Worm (Caenorhabditis elegans) whole organism, L1 larva: ENCODE measurements around the gene F58F6.5.

ENCODE experiments used
- ceh-8 ChIP-seq: fragments of 200-800 bp; sonication (Bioruptor generic); optimal IDR thresholded peaks from 2 replicates; lab custom pipeline; 2018; ENCODE audit warnings: mild to moderate bottlenecking, missing genetic modification characterization, moderate library complexity, missing compliant biosample characterization
- egl-27 ChIP-seq, 2 experiments: fragments of 150-350 bp in 1 of 2; sonication (generic microtip); optimal IDR thresholded peaks; 3 replicates each; lab custom pipeline; 2017 to 2018; ENCODE audit warnings: missing biosample characterization in 2 of 2, missing genetic modification characterization in 2 of 2, missing genetic modification reagents in 2 of 2
- fkh-8 ChIP-seq: sonication (generic microtip); optimal IDR thresholded peaks from 2 replicates; lab custom pipeline; 2016; ENCODE audit warnings: mild to moderate bottlenecking, missing genetic modification characterization, missing compliant biosample characterization
- grh-1 ChIP-seq: fragments of 200-800 bp; sonication (Bioruptor generic); IDR thresholded peaks from 2 replicates; pipeline ENCODE4 v1.3.6; 2022; ENCODE audit warnings: missing genetic modification reagents, missing genetic modification characterization, missing compliant biosample characterization
- nhr-19 ChIP-seq: fragments of 200-800 bp; sonication (Bioruptor generic); conservative IDR thresholded peaks from 2 replicates; pipeline ENCODE4 v1.3.6; 2022; ENCODE audit warnings: missing genetic modification characterization, missing compliant biosample characterization
- pqm-1 ChIP-seq: sonication (generic microtip); optimal IDR thresholded peaks from 3 replicates; lab custom pipeline; 2017; ENCODE audit warnings: missing biosample characterization, missing genetic modification characterization
- sox-4 ChIP-seq: sonication (generic microtip); optimal IDR thresholded peaks from 2 replicates; lab custom pipeline; 2016; ENCODE audit warnings: missing genetic modification characterization, missing compliant biosample characterization
- sptf-1 ChIP-seq: fragments of 150-350 bp; optimal IDR thresholded peaks from 2 replicates; lab custom pipeline; 2014; ENCODE audit warnings: missing biosample characterization, missing genetic modification characterization
- ztf-11 ChIP-seq, 2 experiments: sonication (generic microtip); optimal IDR thresholded peaks; 2 replicates each; lab custom pipeline; 2016 to 2017; ENCODE audit warnings: missing genetic modification characterization in 2 of 2, missing biosample characterization in 1 of 2, missing compliant biosample characterization in 1 of 2

The F58F6.5 gene

ce11 chrIV:1391446-1391845 lies 48.0 kb downstream of the F58F6.5 start:
- TF ChIP-seq grh-1 (GFP tag; lab: Robert Waterston, UW) (0 out of 2 replicates have a peak, but pooled peaks have one; percentile 21), sox-4 (tag; lab: Kevin White, UChicago) (no peak), pqm-1 (no peak), ztf-11 (tag; optimal IDR thresholded peaks at IDR 0.05; lab: Kevin White, UChicago) (no peak)

DNA sequence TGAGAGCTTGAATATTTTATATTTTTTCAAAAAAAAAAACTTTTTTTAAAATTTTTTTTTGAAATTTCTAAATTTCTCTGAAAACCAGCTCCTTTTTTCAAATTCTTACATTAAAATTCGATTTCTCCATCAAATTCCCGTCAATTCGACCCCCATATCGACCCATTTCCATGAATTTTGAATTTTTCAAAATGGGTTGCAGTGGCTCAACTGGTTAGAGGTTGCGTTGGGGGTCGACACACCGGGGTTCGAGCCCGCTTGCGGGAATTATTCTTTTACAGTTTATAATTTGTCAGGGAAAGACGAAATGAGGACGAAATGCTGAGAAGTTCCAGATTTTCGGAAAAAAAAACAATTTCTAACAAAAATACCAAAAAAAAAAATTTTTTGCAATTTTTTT lies 50.6 kb downstream of the F58F6.5 start:
- TF ChIP-seq nhr-19 (GFP tag; lab: Robert Waterston, UW) (no peak), ceh-8 (GFP tag; lab: Kevin White, UChicago) (no peak), egl-27 (tag; optimal IDR thresholded peaks at IDR 0.05; lab: Kevin White, UChicago) (no peak), sptf-1 (tag; lab: Kevin White, UChicago) (no peak), fkh-8 (no peak)
- TF ChIP-seq, all 84 proteins: peak for 0
